Worm (Caenorhabditis elegans) whole organism, L1 larva: Measurements from ENCODE around the gene F35D11.3.

Experiments
- C04F5.9 ChIP-seq: sonication (generic microtip); optimal IDR thresholded peaks from 2 replicates; lab custom pipeline; 2016; ENCODE audit warnings: missing genetic modification characterization, missing compliant biosample characterization
- C16A3.4 ChIP-seq: fragments of 150-350 bp; optimal IDR thresholded peaks from 2 replicates; lab custom pipeline; 2014; ENCODE audit warnings: missing biosample characterization, missing genetic modification characterization
- aha-1 ChIP-seq: fragments of 150-350 bp; optimal IDR thresholded peaks from 2 replicates; lab custom pipeline; 2014; ENCODE audit warnings: missing biosample characterization, missing genetic modification characterization
- aly-2 ChIP-seq: fragments of 150-350 bp; optimal IDR thresholded peaks from 2 replicates; lab custom pipeline; 2014; ENCODE audit warnings: missing biosample characterization, missing genetic modification characterization
- blmp-1 ChIP-seq: fragments of 150-350 bp; optimal IDR thresholded peaks from 2 replicates; lab custom pipeline; 2014; ENCODE audit warnings: missing biosample characterization, missing genetic modification characterization
- ceh-82 ChIP-seq, 3 experiments: fragments of 150-350 bp in 1 of 3; sonication (generic microtip) in 2 of 3; optimal IDR thresholded peaks; 2 replicates each; lab custom pipeline; 2014 to 2017; ENCODE audit warnings: missing biosample characterization in 3 of 3, missing genetic modification characterization in 3 of 3
- ces-1 ChIP-seq: fragments of 150-350 bp; optimal IDR thresholded peaks from 2 replicates; lab custom pipeline; 2014; ENCODE audit warnings: missing biosample characterization, missing genetic modification reagents, missing genetic modification characterization
- dpl-1 ChIP-seq, 3 experiments: fragments of 150-350 bp in 2 of 3; sonication (generic microtip) in 1 of 3; optimal IDR thresholded peaks; 2 replicates each; lab custom pipeline; 2014 to 2017; ENCODE audit warnings: missing biosample characterization in 3 of 3, missing genetic modification characterization in 3 of 3, missing genetic modification reagents in 3 of 3
- efl-1 ChIP-seq, 4 experiments: fragments of 150-350 bp; optimal IDR thresholded peaks in 3 of 4; peaks in 1 of 4; 1 replicate in 1 of 4; 2 replicates in 3 of 4; lab custom pipeline; 2014; ENCODE audit warnings: missing biosample characterization in 2 of 4, missing genetic modification characterization in 2 of 4, missing genetic modification reagents in 2 of 4
- efl-3 ChIP-seq: fragments of 200-800 bp; sonication (Bioruptor generic); optimal IDR thresholded peaks from 2 replicates; lab custom pipeline; 2018; ENCODE audit warnings: mild to moderate bottlenecking, missing genetic modification characterization, missing compliant biosample characterization
- egl-13 ChIP-seq: sonication (generic microtip); optimal IDR thresholded peaks from 2 replicates; lab custom pipeline; 2016; ENCODE audit warnings: missing genotype, missing genetic modification reagents, missing genetic modification characterization, missing compliant biosample characterization
- elt-3 ChIP-seq, 6 experiments: fragments of 150-350 bp in 1 of 6; sonication (generic microtip); optimal IDR thresholded peaks; 2 replicates each; lab custom pipeline; 2017 to 2018; ENCODE audit warnings: missing biosample characterization in 6 of 6, missing genetic modification characterization in 6 of 6, inconsistent platforms in 1 of 6
- fkh-10 ChIP-seq: sonication (generic microtip); optimal IDR thresholded peaks from 2 replicates; lab custom pipeline; 2017; ENCODE audit warnings: missing biosample characterization, missing genetic modification reagents, missing genetic modification characterization
- fkh-8 ChIP-seq: sonication (generic microtip); optimal IDR thresholded peaks from 2 replicates; lab custom pipeline; 2016; ENCODE audit warnings: mild to moderate bottlenecking, missing genetic modification characterization, missing compliant biosample characterization
- fos-1 ChIP-seq: fragments of 150-350 bp; optimal IDR thresholded peaks from 2 replicates; lab custom pipeline; 2014; ENCODE audit warnings: missing biosample characterization, missing genetic modification characterization
- grh-1 ChIP-seq: fragments of 200-800 bp; sonication (Bioruptor generic); IDR thresholded peaks from 2 replicates; pipeline ENCODE4 v1.3.6; 2022; ENCODE audit warnings: missing genetic modification reagents, missing genetic modification characterization, missing compliant biosample characterization
- isw-1 ChIP-seq: fragments of 200-800 bp; sonication (Bioruptor generic); IDR thresholded peaks from 2 replicates; pipeline ENCODE4 v1.3.6; 2022; ENCODE audit warnings: missing genetic modification characterization, missing compliant biosample characterization
- lin-13 ChIP-seq: fragments of 150-350 bp; optimal IDR thresholded peaks from 2 replicates; lab custom pipeline; 2014; ENCODE audit warnings: missing biosample characterization, missing genetic modification reagents, missing genetic modification characterization
- lin-14 ChIP-seq: fragments of 200-800 bp; sonication (Bioruptor generic); optimal IDR thresholded peaks from 2 replicates; lab custom pipeline; 2018; ENCODE audit warnings: mild to moderate bottlenecking, missing genetic modification characterization, moderate library complexity, missing compliant biosample characterization
- lin-35 ChIP-seq, 2 experiments: fragments of 150-350 bp; optimal IDR thresholded peaks; 2 replicates each; lab custom pipeline; 2014; ENCODE audit warnings: missing biosample characterization in 2 of 2, missing genetic modification characterization in 2 of 2, missing genetic modification reagents in 2 of 2
- lsy-2 ChIP-seq, 2 experiments: fragments of 150-350 bp; optimal IDR thresholded peaks; 2 replicates each; lab custom pipeline; 2014; ENCODE audit warnings: missing biosample characterization in 2 of 2, missing genetic modification characterization in 2 of 2
- mef-2 ChIP-seq: fragments of 150-350 bp; optimal IDR thresholded peaks from 2 replicates; lab custom pipeline; 2014; ENCODE audit warnings: missing biosample characterization, missing genetic modification characterization
- mep-1 ChIP-seq: fragments of 150-350 bp; optimal IDR thresholded peaks from 2 replicates; lab custom pipeline; 2014; ENCODE audit warnings: missing biosample characterization, missing genetic modification characterization
- nhr-11 ChIP-seq: fragments of 150-350 bp; optimal IDR thresholded peaks from 2 replicates; lab custom pipeline; 2014; ENCODE audit warnings: missing biosample characterization, missing genetic modification characterization
- nhr-12 ChIP-seq: sonication (generic microtip); optimal IDR thresholded peaks from 2 replicates; lab custom pipeline; 2017; ENCODE audit warnings: missing biosample characterization, missing genetic modification characterization
- nhr-19 ChIP-seq: fragments of 200-800 bp; sonication (Bioruptor generic); conservative IDR thresholded peaks from 2 replicates; pipeline ENCODE4 v1.3.6; 2022; ENCODE audit warnings: missing genetic modification characterization, missing compliant biosample characterization
- nhr-237 ChIP-seq: fragments of 150-350 bp; optimal IDR thresholded peaks from 2 replicates; lab custom pipeline; 2014; ENCODE audit warnings: missing biosample characterization, missing genetic modification characterization
- nhr-28 ChIP-seq: fragments of 150-350 bp; optimal IDR thresholded peaks from 2 replicates; lab custom pipeline; 2014; ENCODE audit warnings: missing biosample characterization, missing genetic modification characterization
- nhr-76 ChIP-seq: sonication (generic microtip); optimal IDR thresholded peaks from 2 replicates; lab custom pipeline; 2017; ENCODE audit warnings: missing biosample characterization, missing genetic modification characterization
- nhr-84 ChIP-seq: sonication (generic microtip); optimal IDR thresholded peaks from 2 replicates; lab custom pipeline; 2017; ENCODE audit warnings: missing biosample characterization, missing genetic modification characterization
- pag-3 ChIP-seq: sonication (generic microtip); optimal IDR thresholded peaks from 2 replicates; lab custom pipeline; 2017; ENCODE audit warnings: missing genetic modification characterization, mild to moderate bottlenecking, missing compliant biosample characterization, antibody characterized with exemption, borderline replicate concordance; ENCODE audit not compliant: insufficient read depth
- pqm-1 ChIP-seq: sonication (generic microtip); optimal IDR thresholded peaks from 3 replicates; lab custom pipeline; 2017; ENCODE audit warnings: missing biosample characterization, missing genetic modification characterization
- rnt-1 ChIP-seq: sonication (generic microtip); optimal IDR thresholded peaks from 2 replicates; lab custom pipeline; 2016; ENCODE audit warnings: mild to moderate bottlenecking, missing genetic modification characterization, moderate library complexity, missing compliant biosample characterization
- skn-1 ChIP-seq: fragments of 150-350 bp; optimal IDR thresholded peaks from 2 replicates; lab custom pipeline; 2014; ENCODE audit warnings: missing biosample characterization, missing genetic modification characterization
- snpc-4 ChIP-seq: fragments of 150-350 bp; optimal IDR thresholded peaks from 2 replicates; lab custom pipeline; 2014; ENCODE audit warnings: missing biosample characterization, missing genetic modification characterization
- swsn-7 ChIP-seq: sonication (generic microtip); optimal IDR thresholded peaks from 2 replicates; lab custom pipeline; 2016; ENCODE audit warnings: missing genetic modification characterization, missing compliant biosample characterization
- unc-30 ChIP-seq: sonication (generic microtip); optimal IDR thresholded peaks from 2 replicates; lab custom pipeline; 2017; ENCODE audit warnings: missing biosample characterization, missing genetic modification characterization
- unc-62 ChIP-seq: fragments of 150-350 bp; optimal IDR thresholded peaks from 2 replicates; lab custom pipeline; 2014; ENCODE audit warnings: missing biosample characterization, missing genetic modification reagents, missing genetic modification characterization
- unc-86 ChIP-seq: sonication (generic microtip); optimal IDR thresholded peaks from 2 replicates; lab custom pipeline; 2016; ENCODE audit warnings: missing genetic modification characterization, missing compliant biosample characterization
- unc-98 ChIP-seq: fragments of 200-800 bp; sonication (Bioruptor generic); IDR thresholded peaks from 2 replicates; pipeline ENCODE4 v1.3.6; 2022; ENCODE audit warnings: missing genetic modification characterization, missing compliant biosample characterization
- xbp-1 ChIP-seq: sonication (generic microtip); optimal IDR thresholded peaks from 2 replicates; lab custom pipeline; 2016; ENCODE audit warnings: missing genetic modification characterization, missing compliant biosample characterization

Gene F35D11.3

DNA sequence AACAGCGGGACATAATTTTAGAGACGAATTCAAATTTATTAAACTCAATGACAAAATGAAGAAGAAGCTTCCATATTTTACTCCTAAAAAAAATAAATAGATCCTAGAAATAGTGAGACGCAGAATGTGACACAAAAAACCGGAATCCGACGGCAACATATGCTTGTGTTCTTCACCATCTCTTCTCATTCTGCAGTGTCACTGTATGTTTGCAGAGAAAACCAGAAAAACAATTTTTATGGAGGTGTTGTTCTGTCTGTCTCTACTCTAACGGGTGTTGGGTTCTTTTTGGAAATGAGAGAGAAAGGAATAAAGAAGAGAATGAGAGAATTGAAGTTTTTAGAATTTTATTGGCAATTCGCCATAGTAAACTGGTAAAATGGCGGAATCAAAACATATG, 30.7 kb downstream of the F35D11.3 start (continued):
- TF ChIP-seq elt-3 (tag; optimal IDR thresholded peaks at IDR 0.05; lab: Kevin White, UChicago), result peak in 1 of 6 experiments; percentile 38
- no peak for TF ChIP-seq mef-2 (tag; lab: Kevin White, UChicago)
- TF ChIP-seq isw-1 (GFP tag; lab: Robert Waterston, UW), result no peak
- no peak for TF ChIP-seq C04F5.9 (tag; lab: Kevin White, UChicago)
- TF ChIP-seq nhr-12 (tag; lab: Kevin White, UChicago), result no peak

DNA sequence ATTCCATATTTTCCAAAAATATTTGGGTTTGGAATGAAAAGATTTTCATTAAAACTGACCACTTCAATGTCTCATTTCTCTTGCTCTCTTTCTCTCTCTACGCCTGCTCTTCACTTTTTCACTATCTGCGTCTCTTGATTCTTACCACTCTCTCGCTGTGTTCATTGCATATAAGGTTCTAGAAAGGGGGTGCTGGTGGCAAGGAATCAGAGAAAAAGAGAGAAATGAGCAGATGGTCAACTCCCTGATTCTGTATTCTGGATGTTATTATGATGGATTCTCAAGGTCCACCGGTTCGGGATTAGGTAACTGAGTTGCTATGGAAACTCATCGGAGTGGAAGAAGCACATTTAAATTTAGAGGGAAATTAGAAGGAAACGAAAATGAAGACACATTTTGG, 32.6 kb downstream of the F35D11.3 start:
- TF ChIP-seq ceh-82 (tag; optimal IDR thresholded peaks at IDR 0.05; lab: Kevin White, UChicago) (peak in 1 of 3 experiments; percentile 4), unc-86 (tag; lab: Kevin White, UChicago) (no peak), snpc-4 (tag; lab: Kevin White, UChicago) (no peak), rnt-1 (tag; lab: Kevin White, UChicago) (peak; percentile 9), dpl-1 (GFP tag; optimal IDR thresholded peaks at IDR 0.05; lab: Kevin White, UChicago) (no peak), unc-98 (GFP tag; lab: Robert Waterston, UW) (no peak), nhr-84 (tag; lab: Kevin White, UChicago) (no peak), skn-1 (tag; lab: Kevin White, UChicago) (no peak), lsy-2 (tag; optimal IDR thresholded peaks at IDR 0.05; lab: Kevin White, UChicago) (no peak), lin-14 (GFP tag; lab: Kevin White, UChicago) (peak; percentile 49), aly-2 (tag; lab: Kevin White, UChicago) (no peak), isw-1 (GFP tag; lab: Robert Waterston, UW) (no peak), fkh-10 (GFP tag; lab: Kevin White, UChicago) (no peak), nhr-237 (tag; lab: Kevin White, UChicago) (no peak), pqm-1 (tag; lab: Kevin White, UChicago) (no peak), fkh-8 (peak; percentile 29), swsn-7 (tag; lab: Kevin White, UChicago) (no peak), efl-1 (optimal IDR thresholded peaks at IDR 0.05; lab: Kevin White, UChicago) (peak; percentile 36 to 44), efl-1 (GFP tag; optimal IDR thresholded peaks at IDR 0.05 in 1 of 2; lab: Kevin White, UChicago) (no peak), unc-30 (tag; lab: Kevin White, UChicago) (no peak), nhr-28 (tag; lab: Kevin White, UChicago) (no peak), nhr-76 (tag; lab: Kevin White, UChicago) (no peak), pag-3 (tag; lab: Kevin White, UChicago) (no peak), mef-2 (tag; lab: Kevin White, UChicago) (no peak), unc-62 (GFP tag; lab: Kevin White, UChicago) (no peak), nhr-19 (GFP tag; lab: Robert Waterston, UW) (no peak), grh-1 (GFP tag; lab: Robert Waterston, UW) (no peak), efl-3 (GFP tag; lab: Kevin White, UChicago) (no peak), xbp-1 (tag; lab: Kevin White, UChicago) (no peak), egl-13 (no peak), aha-1 (tag; lab: Kevin White, UChicago) (no peak), C16A3.4 (tag; lab: Kevin White, UChicago) (no peak), lin-35 (GFP tag; optimal IDR thresholded peaks at IDR 0.05; lab: Kevin White, UChicago) (peak in 1 of 2 experiments; percentile 5), ces-1 (no peak), blmp-1 (tag; lab: Kevin White, UChicago) (no peak), mep-1 (tag; lab: Kevin White, UChicago) (peak; percentile 5), lin-13 (GFP tag; lab: Kevin White, UChicago) (no peak), nhr-11 (tag; lab: Kevin White, UChicago) (no peak), fos-1 (tag; lab: Kevin White, UChicago) (no peak)
